Fruit fly (Drosophila melanogaster) whole organism, pupa: Measurements from ENCODE around the gene CG6951.
A peak's percentile ranks its signal among the peaks of the same experiment; 100 is the strongest.

ENCODE experiments used
- CG10348 ChIP-seq: fragments of 200-800 bp; sonication (Bioruptor generic); IDR thresholded peaks from 2 replicates; pipeline ENCODE4 v1.3.6; 2022; ENCODE audit warnings: missing biosample characterization, missing genetic modification characterization
- CG12605 ChIP-seq: fragments of 200-800 bp; sonication (Bioruptor generic); IDR thresholded peaks from 2 replicates; pipeline ENCODE4 v1.3.6; 2022; ENCODE audit warnings: missing biosample characterization, missing genetic modification characterization
- CG13204 ChIP-seq: fragments of 200-800 bp; sonication (Bioruptor generic); optimal IDR thresholded peaks from 2 replicates; lab custom pipeline; 2018; ENCODE audit warnings: missing biosample characterization, mild to moderate bottlenecking, missing genetic modification characterization, moderate library complexity
- CG14655 ChIP-seq: fragments of 200-800 bp; sonication (Bioruptor generic); optimal IDR thresholded peaks from 3 replicates; lab custom pipeline; 2017; ENCODE audit warnings: mild to moderate bottlenecking, missing biosample characterization, missing genetic modification reagents, missing genetic modification characterization
- CG15710 ChIP-seq: fragments of 200-800 bp; sonication (Bioruptor generic); optimal IDR thresholded peaks from 2 replicates; lab custom pipeline; 2018; ENCODE audit warnings: missing biosample characterization, mild to moderate bottlenecking, missing genetic modification characterization, moderate library complexity
- CG17806 ChIP-seq: fragments of 200-800 bp; sonication (Bioruptor generic); optimal IDR thresholded peaks from 2 replicates; lab custom pipeline; 2018; ENCODE audit warnings: missing biosample characterization, mild to moderate bottlenecking, missing genetic modification characterization, moderate library complexity
- CG32121 ChIP-seq: fragments of 200-800 bp; sonication (Bioruptor generic); IDR thresholded peaks from 2 replicates; pipeline ENCODE4 v1.3.6; 2022; ENCODE audit warnings: missing biosample characterization, missing genetic modification characterization
- CG34367 ChIP-seq: fragments of 200-800 bp; sonication (Bioruptor generic); optimal IDR thresholded peaks from 2 replicates; lab custom pipeline; 2018; ENCODE audit warnings: missing biosample characterization, mild to moderate bottlenecking, missing genetic modification characterization
- CG4496 ChIP-seq: fragments of 200-800 bp; sonication (Bioruptor generic); IDR thresholded peaks from 3 replicates; pipeline ENCODE4 v1.3.6; 2022; ENCODE audit warnings: missing biosample characterization, missing genetic modification characterization
- CG8301 ChIP-seq: fragments of 200-800 bp; sonication (Bioruptor generic); optimal IDR thresholded peaks from 2 replicates; lab custom pipeline; 2018; ENCODE audit warnings: missing biosample characterization, mild to moderate bottlenecking, missing genetic modification characterization
- CG9948 ChIP-seq: fragments of 200-800 bp; sonication (Bioruptor generic); optimal IDR thresholded peaks from 2 replicates; lab custom pipeline; 2018; ENCODE audit warnings: missing biosample characterization, mild to moderate bottlenecking, missing genetic modification characterization, moderate library complexity
- D1 ChIP-seq: fragments of 200-800 bp; sonication (Bioruptor generic); optimal IDR thresholded peaks from 2 replicates; lab custom pipeline; 2018; ENCODE audit warnings: missing biosample characterization, mild to moderate bottlenecking, missing genetic modification characterization, moderate library complexity
- EcR ChIP-seq: fragments of 200-800 bp; sonication (Bioruptor generic); optimal IDR thresholded peaks from 3 replicates; lab custom pipeline; 2019; ENCODE audit warnings: missing biosample characterization, missing genetic modification characterization, mild to moderate bottlenecking, moderate library complexity, missing genetic modification reagents
- Ets98B ChIP-seq: fragments of 200-800 bp; sonication (Bioruptor generic); IDR thresholded peaks from 2 replicates; pipeline ENCODE4 v1.3.6; 2022; ENCODE audit warnings: missing biosample characterization, missing genetic modification characterization
- Pif1A ChIP-seq: fragments of 200-800 bp; sonication (Bioruptor generic); optimal IDR thresholded peaks from 3 replicates; lab custom pipeline; 2016; ENCODE audit warnings: missing biosample characterization, missing genetic modification characterization
- Pif1B ChIP-seq: fragments of 200-800 bp; sonication (Bioruptor generic); optimal IDR thresholded peaks from 3 replicates; lab custom pipeline; 2016; ENCODE audit warnings: missing biosample characterization, missing genetic modification characterization
- Snoo ChIP-seq: fragments of 200-800 bp; sonication (Bioruptor generic); optimal IDR thresholded peaks from 3 replicates; lab custom pipeline; 2017; ENCODE audit warnings: missing biosample characterization, mild to moderate bottlenecking, missing genetic modification characterization, inconsistent platforms
- fd96Ca ChIP-seq: fragments of 200-800 bp; sonication (Bioruptor generic); IDR thresholded peaks from 3 replicates; pipeline ENCODE4 v1.3.6; 2022; ENCODE audit warnings: missing biosample characterization, missing genetic modification characterization
- gl ChIP-seq: fragments of 200-800 bp; sonication (Bioruptor generic); optimal IDR thresholded peaks from 2 replicates; lab custom pipeline; 2018; ENCODE audit warnings: missing biosample characterization, mild to moderate bottlenecking, missing genetic modification characterization
- rn ChIP-seq: fragments of 200-800 bp; sonication (Bioruptor generic); IDR thresholded peaks from 2 replicates; pipeline ENCODE4 v1.3.6; 2022; ENCODE audit warnings: missing biosample characterization, missing genetic modification characterization

CG6951 gene

DNA sequence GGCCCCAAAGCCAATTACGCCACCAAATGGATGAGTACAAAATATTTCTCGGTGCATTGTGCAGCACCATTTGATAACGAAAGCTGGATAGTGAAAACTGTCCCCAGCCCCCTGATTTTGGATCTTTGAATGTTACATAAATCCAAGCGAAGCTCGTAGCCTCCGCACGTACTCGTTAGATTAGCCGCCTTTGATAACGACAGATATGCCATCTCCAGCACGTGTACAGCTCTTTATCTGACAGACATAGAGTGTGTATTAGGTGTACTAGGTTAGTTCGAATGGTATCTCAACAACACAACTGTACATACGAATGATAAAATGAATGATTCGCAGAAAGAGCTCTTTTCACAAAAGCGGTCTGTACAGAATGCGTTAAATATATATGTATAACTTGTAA, 44.7 kb upstream of the CG6951 start:
- no peak for TF ChIP-seq CG15710 (tag; lab: Kevin White, UChicago)
- TF ChIP-seq CG10348 (GFP tag; lab: Robert Waterston, UW) = no peak
- TF ChIP-seq Snoo (tag; lab: Kevin White, UChicago) = no peak
- TF ChIP-seq Ets98B = no peak
- TF ChIP-seq CG17806 (tag; lab: Kevin White, UChicago) = no peak
- no peak for TF ChIP-seq CG8301 (tag; lab: Kevin White, UChicago)
- TF ChIP-seq CG9948 = no peak
- no peak for TF ChIP-seq D1 (tag; lab: Kevin White, UChicago)
- no peak for TF ChIP-seq gl (tag; lab: Kevin White, UChicago)
- no peak for TF ChIP-seq CG14655 (GFP tag; lab: Kevin White, UChicago)

DNA sequence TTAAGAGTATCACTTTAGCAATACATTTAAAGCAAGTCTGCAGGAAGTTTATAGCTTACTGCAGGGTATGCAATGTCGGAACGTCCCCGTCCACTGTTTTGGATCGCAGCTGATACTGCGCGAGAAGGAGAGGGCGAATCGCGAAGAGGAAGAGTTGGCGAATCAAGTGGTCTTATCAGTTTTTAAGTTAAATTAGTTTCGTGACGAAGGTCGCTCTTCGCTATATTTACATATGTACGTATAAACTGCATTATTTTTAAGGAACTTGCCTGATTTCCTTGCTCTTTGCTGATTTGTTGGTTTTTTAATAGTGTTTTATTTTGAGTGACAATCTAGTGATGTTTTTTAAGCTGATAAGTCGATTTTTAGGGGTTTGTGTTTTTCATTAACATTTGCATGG, 43.9 kb upstream of the CG6951 start:
- TF ChIP-seq CG15710 (tag; lab: Kevin White, UChicago) (no peak), CG12605 (GFP tag; lab: Robert Waterston, UW) (no peak), rn (GFP tag; lab: Robert Waterston, UW) (no peak), Pif1B (GFP tag; lab: Kevin White, UChicago) (no peak), gl (tag; lab: Kevin White, UChicago) (no peak), D1 (tag; lab: Kevin White, UChicago) (no peak), CG10348 (GFP tag; lab: Robert Waterston, UW) (no peak), CG13204 (GFP tag; lab: Kevin White, UChicago) (no peak), fd96Ca (GFP tag; lab: Robert Waterston, UW) (no peak), CG14655 (GFP tag; lab: Kevin White, UChicago) (no peak), CG32121 (GFP tag; lab: Robert Waterston, UW) (no peak), CG8301 (tag; lab: Kevin White, UChicago) (no peak), CG4496 (GFP tag; lab: Robert Waterston, UW) (no peak), Ets98B (no peak), Snoo (tag; lab: Kevin White, UChicago) (no peak), EcR (GFP tag; lab: Kevin White, UChicago) (no peak), CG17806 (tag; lab: Kevin White, UChicago) (no peak), CG9948 (no peak)

- TF ChIP-seq Pif1A (GFP tag; lab: Kevin White, UChicago) = no peak
- 0 out of 3 replicates have a peak, but pooled peaks have one; percentile 12 for TF ChIP-seq fd96Ca (GFP tag; lab: Robert Waterston, UW)
These were observed 43.4 kb upstream of the CG6951 start for dm6 chr3L:20197698-20198097.

DNA sequence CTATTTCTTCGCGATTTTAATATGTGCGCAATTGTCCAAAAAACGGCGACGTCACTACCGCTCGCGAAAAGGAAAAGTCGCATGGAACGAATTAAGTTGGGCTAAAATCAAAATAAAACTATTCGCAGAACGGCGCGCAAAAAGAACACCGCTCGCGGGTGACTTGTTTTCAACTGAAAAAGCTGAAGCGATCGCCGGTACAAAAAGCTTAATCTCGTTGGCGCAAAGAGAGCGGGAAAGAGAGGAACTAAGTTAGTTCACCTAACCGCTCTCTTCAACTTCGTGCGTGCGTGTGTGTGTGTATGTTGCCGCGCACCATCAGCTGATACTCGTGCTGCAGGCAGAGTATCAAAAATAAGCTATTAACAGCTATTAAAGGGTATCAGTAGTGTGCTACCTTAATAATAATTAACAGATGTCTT, 42.9 kb upstream of the CG6951 start, which contains the start of gene CG42674:
CG42674 (minus strand) TSS at position 180 of the 422 bp plus-strand sequence.
- no peak for TF ChIP-seq CG12605 (GFP tag; lab: Robert Waterston, UW)
- no peak for TF ChIP-seq rn (GFP tag; lab: Robert Waterston, UW)
- peak; percentile 30 for TF ChIP-seq Pif1B (GFP tag; lab: Kevin White, UChicago)
- TF ChIP-seq CG4496 (GFP tag; lab: Robert Waterston, UW) = peak; percentile 54; the same call in 1 of the 3 replicates

- TF ChIP-seq D1 (tag; lab: Kevin White, UChicago) (no peak), Pif1B (GFP tag; lab: Kevin White, UChicago) (no peak), CG8301 (tag; lab: Kevin White, UChicago) (no peak), CG17806 (tag; lab: Kevin White, UChicago) (no peak), CG12605 (GFP tag; lab: Robert Waterston, UW) (no peak), CG14655 (GFP tag; lab: Kevin White, UChicago) (no peak), gl (tag; lab: Kevin White, UChicago) (no peak), CG4496 (GFP tag; lab: Robert Waterston, UW) (no peak), CG15710 (tag; lab: Kevin White, UChicago) (no peak), CG34367 (tag; lab: Kevin White, UChicago) (no peak), CG13204 (GFP tag; lab: Kevin White, UChicago) (no peak), Ets98B (no peak)
These were observed 41.4 kb upstream of the CG6951 start, which contains the start of gene CG42833 for dm6 chr3L:20199569-20200247. Gene CG42833, plus strand, starts transcription at chr3L:20200093.

DNA sequence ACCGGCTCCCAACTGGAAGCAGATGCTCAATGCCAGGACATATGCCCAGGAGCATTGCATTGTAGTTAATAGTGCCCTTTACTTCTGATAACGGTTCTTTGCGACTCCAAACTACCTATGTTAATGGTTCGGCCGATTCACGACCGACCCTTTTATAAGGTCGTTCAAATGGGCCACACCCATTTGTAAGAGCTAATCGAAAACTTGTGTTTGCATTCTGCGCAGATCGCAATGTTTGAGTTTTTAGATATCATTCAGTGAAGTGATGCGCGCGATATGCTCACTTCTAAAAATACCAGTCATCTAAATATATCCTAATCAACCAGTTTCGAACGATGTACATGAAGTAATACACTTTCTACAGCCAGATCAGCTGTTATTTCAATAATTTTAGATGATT, 39.5 kb upstream of the CG6951 start, which contains the start of gene obst-F:
obst-F (minus strand) TSS at position 101 of the 400 bp plus-strand sequence.
- TF ChIP-seq gl (tag; lab: Kevin White, UChicago) (no peak), CG12605 (GFP tag; lab: Robert Waterston, UW) (no peak), CG8301 (tag; lab: Kevin White, UChicago) (no peak), D1 (tag; lab: Kevin White, UChicago) (no peak), CG17806 (tag; lab: Kevin White, UChicago) (no peak), CG32121 (GFP tag; lab: Robert Waterston, UW) (no peak), CG13204 (GFP tag; lab: Kevin White, UChicago) (no peak), Snoo (tag; lab: Kevin White, UChicago) (no peak), CG4496 (GFP tag; lab: Robert Waterston, UW) (no peak), CG14655 (GFP tag; lab: Kevin White, UChicago) (no peak)
